Fruit fly (Drosophila melanogaster): ENCODE results near the gene CG13813.

The CG13813 gene

dm6 chr3L:20195875-20196274, 35.6 kb upstream of the CG13813 start (continued):
- TF ChIP-seq CG16815 (GFP tag; optimal IDR thresholded peaks at IDR 0.05) (peak; percentile 0), Jarid2 (GFP tag; optimal IDR thresholded peaks at IDR 0.05) (no peak), CG18619 (GFP tag; optimal IDR thresholded peaks at IDR 0.05) (peak; percentile 38), row (GFP tag; IDR thresholded peaks at IDR 0.05) (peak; percentile 74), CG12219 (GFP tag; optimal IDR thresholded peaks at IDR 0.05) (peak; percentile 65), ap (GFP tag; IDR thresholded peaks at IDR 0.05) (peak; percentile 52), CG17912 (GFP tag; optimal IDR thresholded peaks at IDR 0.05) (no peak), Camta (GFP tag; optimal IDR thresholded peaks at IDR 0.05) (peak; percentile 37), CG6254 (GFP tag; optimal IDR thresholded peaks at IDR 0.05) (peak; percentile 21), CG10979 (tag; optimal IDR thresholded peaks at IDR 0.05) (peak; percentile 66), Bgb (GFP tag; IDR thresholded peaks at IDR 0.05; ENCODE audit: partially characterized antibody) (no peak), Dip3 (GFP tag; optimal IDR thresholded peaks at IDR 0.05) (no peak), fu2 (GFP tag; optimal IDR thresholded peaks at IDR 0.05) (no peak), jing (GFP tag; optimal IDR thresholded peaks at IDR 0.05) (peak; percentile 46), CG6654 (GFP tag; optimal IDR thresholded peaks at IDR 0.05) (peak; percentile 27), Deaf1 (tag; optimal IDR thresholded peaks at IDR 0.05) (peak; percentile 14), CG3281 (GFP tag; optimal IDR thresholded peaks at IDR 0.05) (no peak), en (GFP tag; optimal IDR thresholded peaks at IDR 0.05) (no peak), CG2875 (GFP tag; optimal IDR thresholded peaks at IDR 0.05) (no peak), CG31441 (GFP tag; IDR thresholded peaks at IDR 0.05) (peak; percentile 80), eyg (GFP tag; optimal IDR thresholded peaks at IDR 0.05) (no peak), Sry-β (GFP tag; optimal IDR thresholded peaks at IDR 0.05) (no peak), slp2 (GFP tag; optimal IDR thresholded peaks at IDR 0.05) (peak; percentile 41), dati (GFP tag; IDR thresholded peaks at IDR 0.05) (peak; percentile 57; the same call in 1 of the 2 replicates), gem (tag; optimal IDR thresholded peaks at IDR 0.05) (peak; percentile 75), CG7963 (GFP tag; IDR thresholded peaks at IDR 0.05; ENCODE audit: partially characterized antibody) (no peak), Sin3A (optimal IDR thresholded peaks at IDR 0.05) (no peak), Awh (GFP tag; IDR thresholded peaks at IDR 0.05) (peak; percentile 58; the same call in 1 of the 2 replicates), vvl (GFP tag; IDR thresholded peaks at IDR 0.05) (peak; percentile 80), CG11456 (GFP tag; IDR thresholded peaks at IDR 0.05) (0 out of 3 replicates have a peak, but pooled peaks have one; percentile 50), amos (GFP tag; IDR thresholded peaks at IDR 0.05; ENCODE audit: partially characterized antibody) (no peak), NC2β (GFP tag; optimal IDR thresholded peaks at IDR 0.05) (peak; percentile 2), nmo (GFP tag; optimal IDR thresholded peaks at IDR 0.05) (peak; percentile 70), Hmx (GFP tag; optimal IDR thresholded peaks at IDR 0.05) (no peak), fd96Cb (tag; optimal IDR thresholded peaks at IDR 0.05) (peak; percentile 69), Hsf (GFP tag; optimal IDR thresholded peaks at IDR 0.05) (peak; percentile 56), sna (GFP tag; IDR thresholded peaks at IDR 0.05; ENCODE audit: partially characterized antibody) (no peak), Mes4 (GFP tag; optimal IDR thresholded peaks at IDR 0.05) (peak; percentile 34), lola (GFP tag; optimal IDR thresholded peaks at IDR 0.05) (peak in 1 of 3 experiments; percentile 58), chif (GFP tag; optimal IDR thresholded peaks at IDR 0.05) (peak; percentile 16 to 65), CG1603 (tag; optimal IDR thresholded peaks at IDR 0.05) (peak; percentile 87), ind (GFP tag; optimal IDR thresholded peaks at IDR 0.05) (peak; percentile 68), p53 (GFP tag; optimal IDR thresholded peaks at IDR 0.05) (no peak), CG13296 (GFP tag; optimal IDR thresholded peaks at IDR 0.05) (no peak), CG7786 (GFP tag; optimal IDR thresholded peaks at IDR 0.05) (peak; percentile 24), CG3163 (GFP tag; optimal IDR thresholded peaks at IDR 0.05) (peak; percentile 23), Hey (tag; optimal IDR thresholded peaks at IDR 0.05) (no peak), CG6689 (GFP tag; IDR thresholded peaks at IDR 0.05) (peak; percentile 69), B-H2 (GFP tag; optimal IDR thresholded peaks at IDR 0.05) (no peak), CG13775 (GFP tag; optimal IDR thresholded peaks at IDR 0.05) (peak; percentile 16), CG18599 (GFP tag; optimal IDR thresholded peaks at IDR 0.05) (peak; percentile 25)
